Fruit fly (Drosophila melanogaster): ENCODE measurements around the gene CG11537.

DNA sequence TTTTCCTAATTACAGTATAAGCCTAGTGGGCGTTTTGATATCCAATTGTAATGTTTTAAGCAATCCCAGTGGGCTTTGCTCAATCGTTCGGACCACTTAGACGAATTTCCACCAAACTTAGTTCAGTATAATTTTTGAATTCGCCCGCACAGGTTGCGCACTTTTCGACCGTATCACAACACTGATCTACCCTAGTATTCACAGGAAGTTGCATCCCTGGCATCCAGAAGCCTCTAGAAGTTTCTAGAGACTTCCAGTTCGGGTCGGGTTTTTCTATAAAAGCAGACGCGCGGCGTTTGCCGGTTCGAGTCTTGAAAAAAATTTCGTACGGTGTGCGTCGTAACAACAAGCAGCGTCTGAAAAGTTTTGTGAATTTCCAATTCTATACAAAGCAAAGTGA is 49.7 kb upstream of the CG11537 start, which contains the start of gene Hsp83:
- peak; percentile 98 for TF ChIP-seq CG16779 (tag; optimal IDR thresholded peaks at IDR 0.05)
- peak; percentile 95 for TF ChIP-seq Eip75B (GFP tag; optimal IDR thresholded peaks at IDR 0.05)
- TF ChIP-seq Hr4 (GFP tag; optimal IDR thresholded peaks at IDR 0.05), result peak; percentile 72
- TF ChIP-seq vri (GFP tag; optimal IDR thresholded peaks at IDR 0.05), result peak; percentile 98
- peak; percentile 92 for TF ChIP-seq CG8632 (GFP tag; optimal IDR thresholded peaks at IDR 0.05)
- TF ChIP-seq acj6 (GFP tag; optimal IDR thresholded peaks at IDR 0.05), result peak; percentile 85

All from whole organism, prepupa.